Worm (Caenorhabditis elegans) whole organism, L1 larva: ENCODE data around the gene gldi-10.

Experiments
- ces-1 ChIP-seq: fragments of 150-350 bp; optimal IDR thresholded peaks from 2 replicates; lab custom pipeline; 2014; ENCODE audit warnings: missing biosample characterization, missing genetic modification reagents, missing genetic modification characterization
- dpl-1 ChIP-seq, 3 experiments: fragments of 150-350 bp in 2 of 3; sonication (generic microtip) in 1 of 3; optimal IDR thresholded peaks; 2 replicates each; lab custom pipeline; 2014 to 2017; ENCODE audit warnings: missing biosample characterization in 3 of 3, missing genetic modification characterization in 3 of 3, missing genetic modification reagents in 3 of 3
- lsy-2 ChIP-seq, 2 experiments: fragments of 150-350 bp; optimal IDR thresholded peaks; 2 replicates each; lab custom pipeline; 2014; ENCODE audit warnings: missing biosample characterization in 2 of 2, missing genetic modification characterization in 2 of 2
- mep-1 ChIP-seq: fragments of 150-350 bp; optimal IDR thresholded peaks from 2 replicates; lab custom pipeline; 2014; ENCODE audit warnings: missing biosample characterization, missing genetic modification characterization
- snu-23 ChIP-seq: sonication (generic microtip); optimal IDR thresholded peaks from 2 replicates; lab custom pipeline; 2016; ENCODE audit warnings: missing genetic modification characterization, missing compliant biosample characterization
- sptf-1 ChIP-seq: fragments of 150-350 bp; optimal IDR thresholded peaks from 2 replicates; lab custom pipeline; 2014; ENCODE audit warnings: missing biosample characterization, missing genetic modification characterization
- unc-30 ChIP-seq: sonication (generic microtip); optimal IDR thresholded peaks from 2 replicates; lab custom pipeline; 2017; ENCODE audit warnings: missing biosample characterization, missing genetic modification characterization
- unc-62 ChIP-seq: fragments of 150-350 bp; optimal IDR thresholded peaks from 2 replicates; lab custom pipeline; 2014; ENCODE audit warnings: missing biosample characterization, missing genetic modification reagents, missing genetic modification characterization

DNA sequence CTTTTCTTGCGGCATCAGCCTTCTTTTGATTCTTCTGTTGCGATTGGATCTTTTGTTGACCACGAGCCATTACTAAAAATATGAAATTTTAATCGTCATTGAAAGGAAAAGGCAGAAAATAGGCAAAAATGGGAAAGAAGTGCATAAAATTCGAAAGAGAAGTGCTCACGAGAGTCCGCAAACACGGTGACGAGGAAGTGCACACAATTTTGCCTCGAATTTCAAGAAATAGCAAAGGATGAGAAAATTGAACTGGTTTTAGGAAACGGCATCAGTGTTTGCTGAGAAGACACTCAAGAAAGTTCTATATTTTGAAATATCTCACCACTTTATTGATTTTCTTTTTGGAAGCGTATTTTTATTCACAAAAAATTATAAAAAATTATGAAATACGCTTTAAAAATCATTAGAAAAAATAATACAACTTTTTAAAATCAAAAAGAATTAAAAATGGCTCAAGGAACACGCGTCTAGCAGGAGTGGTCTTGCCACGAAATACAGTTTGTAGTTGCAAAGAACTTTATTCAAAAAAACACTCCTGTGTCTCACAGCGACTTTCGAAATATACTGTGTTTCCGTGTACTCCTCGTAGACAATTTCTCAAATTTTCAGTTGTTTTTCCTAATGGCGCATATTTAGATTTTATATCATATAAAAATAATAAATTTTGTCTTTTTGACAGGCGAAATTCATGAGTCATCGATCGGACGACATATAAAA lies 2.7 kb upstream of the gldi-10 start, which contains the start of the genes znf-706 and cpna-3:
- no peak for TF ChIP-seq unc-30 (tag; lab: Kevin White, UChicago)
- no peak for TF ChIP-seq unc-62 (GFP tag; lab: Kevin White, UChicago)
- no peak for TF ChIP-seq sptf-1
- peak; percentile 65 to 70 (median 70) for TF ChIP-seq dpl-1 (GFP tag; optimal IDR thresholded peaks at IDR 0.05; lab: Kevin White, UChicago)
- no peak for TF ChIP-seq ces-1
- TF ChIP-seq lsy-2 (tag; optimal IDR thresholded peaks at IDR 0.05; lab: Kevin White, UChicago): peak; percentile 28 to 50
- TF ChIP-seq snu-23: peak; percentile 54
- peak; percentile 43 for TF ChIP-seq mep-1 (tag; lab: Kevin White, UChicago)
